Fruit fly (Drosophila melanogaster) whole organism: ENCODE results near the gene CG31681.

Experiments
- CG8478 ChIP-seq: fragments of >200 bp; optimal IDR thresholded peaks from 2 replicates; lab custom pipeline; 2018; ENCODE audit warnings: inconsistent platforms
- Dll ChIP-seq: fragments of >200 bp; optimal IDR thresholded peaks from 2 replicates; lab custom pipeline; 2017
- EcR ChIP-seq, 2 experiments: fragments of >200 bp; optimal IDR thresholded peaks; 2 replicates each; lab custom pipeline; 2017; ENCODE audit warnings: missing biosample characterization in 2 of 2, missing genetic modification characterization in 2 of 2, missing genetic modification reagents in 2 of 2
- pan ChIP-seq: fragments of >200 bp; optimal IDR thresholded peaks from 2 replicates; lab custom pipeline; 2017
- psq ChIP-seq: fragments of >200 bp; optimal IDR thresholded peaks from 2 replicates; lab custom pipeline; 2017
- usp ChIP-seq: fragments of >200 bp; optimal IDR thresholded peaks from 2 replicates; lab custom pipeline; 2017; ENCODE audit warnings: missing biosample characterization, missing genetic modification characterization, mixed read lengths

The CG31681 gene

DNA sequence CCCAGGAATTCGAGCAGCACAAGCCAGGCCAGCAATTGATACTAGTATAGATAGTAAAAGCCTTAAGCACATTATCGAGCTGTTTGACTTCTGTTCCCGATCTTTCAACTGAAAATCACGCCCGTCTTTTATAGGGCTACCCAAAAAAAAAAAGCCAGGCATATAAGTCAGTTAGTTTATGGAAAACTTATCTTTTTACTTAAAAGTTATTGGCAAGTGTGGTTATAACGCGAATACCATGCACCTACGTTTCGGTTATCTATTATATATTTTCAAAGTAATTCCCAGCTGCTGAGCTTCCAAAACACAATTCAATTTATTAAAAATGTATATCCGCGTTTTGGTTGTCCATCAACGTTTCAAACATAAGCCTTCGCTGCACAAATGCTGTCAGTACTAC lies at the start of gene CG31681:
TSS of gene CG31681 (minus strand) at position 101 of the 400 bp plus-strand sequence.
- no peak for TF ChIP-seq EcR (GFP tag; optimal IDR thresholded peaks at IDR 0.05; lab: Kevin White, UChicago)
- no peak for TF ChIP-seq CG8478 (lab: Kevin White, UChicago)

DNA sequence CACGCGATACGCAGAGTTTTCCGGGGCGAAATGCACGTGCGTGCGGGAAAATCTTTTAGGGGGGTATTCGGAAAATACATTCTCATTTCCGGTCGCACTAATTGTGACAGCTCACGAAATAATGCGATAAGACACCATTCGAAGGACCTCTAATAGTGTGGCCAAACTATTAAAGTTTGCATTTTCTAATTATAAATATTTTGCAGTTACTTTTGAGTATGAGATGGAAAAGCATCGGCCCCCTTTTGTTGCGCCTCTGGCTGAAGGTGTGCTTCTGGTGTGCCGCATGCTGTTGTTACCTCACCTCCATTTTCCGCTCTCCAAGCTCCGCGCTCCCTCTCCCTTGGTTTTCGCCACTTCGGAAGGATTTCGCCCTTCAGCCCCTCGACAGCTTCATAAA lies 27.5 kb upstream of the CG31681 start:
- TF ChIP-seq usp (no peak), CG8478 (lab: Kevin White, UChicago) (no peak), EcR (GFP tag; optimal IDR thresholded peaks at IDR 0.05; lab: Kevin White, UChicago) (no peak), psq (lab: Kevin White, UChicago) (no peak), pan (no peak), Dll (lab: Kevin White, UChicago) (no peak)

DNA sequence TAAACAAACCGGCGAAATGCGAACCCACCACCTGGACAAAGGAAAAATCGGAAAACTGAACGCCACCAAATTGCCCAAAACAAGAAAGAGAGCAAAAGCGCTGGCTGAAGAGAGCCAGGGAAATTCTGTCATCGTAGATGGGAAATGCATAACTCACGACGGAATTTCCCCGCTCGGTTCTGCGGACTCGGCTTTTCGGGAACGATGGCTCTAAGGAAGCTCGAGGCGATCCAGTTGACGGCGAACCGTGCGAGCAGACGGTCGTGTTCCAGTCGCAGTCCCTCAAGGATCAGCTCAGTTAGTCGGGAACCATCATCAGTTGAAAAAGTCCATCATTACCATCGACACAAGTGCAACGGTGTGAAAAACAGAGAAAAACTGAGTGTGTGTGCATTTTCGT lies 24.8 kb upstream of the CG31681 start, which contains the start of gene eys:
TSS of gene eys (plus strand) at position 232 of the 400 bp plus-strand sequence.
- TF ChIP-seq pan (no peak), EcR (GFP tag; optimal IDR thresholded peaks at IDR 0.05; lab: Kevin White, UChicago) (no peak), CG8478 (lab: Kevin White, UChicago) (no peak), Dll (lab: Kevin White, UChicago) (no peak), psq (lab: Kevin White, UChicago) (no peak), usp (no peak)

DNA sequence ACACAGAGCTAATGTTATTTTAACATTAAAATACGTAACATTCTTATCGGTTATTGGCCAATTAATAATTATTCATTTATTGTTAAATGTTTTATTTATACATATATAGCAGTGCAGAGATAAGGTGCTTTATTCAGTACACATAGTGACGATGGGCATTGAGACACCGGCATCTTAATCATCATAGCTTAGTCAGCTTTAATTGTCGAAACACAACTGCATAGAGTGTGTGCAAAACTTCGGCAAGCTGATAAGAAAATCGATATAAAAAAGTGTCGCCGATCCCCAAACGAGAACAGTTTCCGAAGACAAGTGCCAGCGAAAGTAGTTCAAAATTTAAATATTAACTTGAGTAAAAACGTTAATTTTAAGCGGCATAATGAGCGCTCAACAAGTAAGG lies 21.0 kb upstream of the CG31681 start, which contains the start of gene CG16995:
TSS of gene CG16995 (plus strand) at position 301 of the 400 bp plus-strand sequence.
- no peak for TF ChIP-seq CG8478 (lab: Kevin White, UChicago)
- TF ChIP-seq psq (lab: Kevin White, UChicago) = no peak
- no peak for TF ChIP-seq EcR (GFP tag; optimal IDR thresholded peaks at IDR 0.05; lab: Kevin White, UChicago)
- TF ChIP-seq pan = no peak
- no peak for TF ChIP-seq Dll (lab: Kevin White, UChicago)
- no peak for TF ChIP-seq usp

DNA sequence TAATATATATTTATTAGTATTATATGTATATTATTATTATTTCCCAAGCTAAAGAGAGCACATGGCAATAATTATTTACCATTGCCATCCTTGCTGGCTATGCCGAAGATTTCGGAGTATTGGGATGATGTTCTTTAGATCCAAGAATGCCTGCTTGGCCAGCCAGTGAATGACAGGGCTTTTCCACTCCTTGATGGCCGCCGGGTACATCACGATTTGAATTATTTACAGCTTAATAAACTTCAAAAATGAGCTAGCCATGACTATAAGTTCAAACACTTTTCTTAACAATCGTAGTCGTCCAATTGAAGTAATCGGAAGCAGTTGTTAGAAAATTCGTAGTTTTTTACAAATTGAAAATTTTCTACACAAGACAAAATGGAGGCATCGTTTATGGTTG lies 13.1 kb upstream of the CG31681 start, which contains the start of gene CG31949:
TSS of gene CG31949 (plus strand) at position 301 of the 400 bp plus-strand sequence.
- no peak for TF ChIP-seq usp
- no peak for TF ChIP-seq CG8478 (lab: Kevin White, UChicago)
- no peak for TF ChIP-seq Dll (lab: Kevin White, UChicago)
- TF ChIP-seq pan = no peak
- no peak for TF ChIP-seq EcR (GFP tag; optimal IDR thresholded peaks at IDR 0.05; lab: Kevin White, UChicago)
- no peak for TF ChIP-seq psq (lab: Kevin White, UChicago)

DNA sequence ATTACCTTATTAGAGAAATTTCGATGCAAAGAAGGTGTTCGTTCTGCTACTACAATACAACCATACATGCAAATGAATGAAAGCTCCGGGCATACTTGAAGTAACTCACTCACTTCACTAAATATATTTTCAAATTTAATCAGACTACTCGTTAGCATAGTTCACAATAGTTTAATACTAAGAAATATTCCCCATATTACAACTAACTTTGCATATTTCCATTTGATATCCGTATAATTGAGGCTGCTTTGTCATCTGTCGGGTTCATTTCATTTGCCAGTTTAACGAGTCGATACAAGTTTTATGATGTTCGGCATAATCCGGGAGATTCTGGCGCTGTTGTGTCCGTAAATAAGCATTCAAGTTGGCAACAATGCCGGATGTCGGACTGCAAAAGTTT lies 4.0 kb upstream of the CG31681 start, which contains the start of gene robl22E:
TSS of gene robl22E (minus strand) at position 101 of the 400 bp plus-strand sequence.
- no peak for TF ChIP-seq pan
- no peak for TF ChIP-seq EcR (GFP tag; optimal IDR thresholded peaks at IDR 0.05; lab: Kevin White, UChicago)
- TF ChIP-seq Dll (lab: Kevin White, UChicago) = no peak
- no peak for TF ChIP-seq usp
- no peak for TF ChIP-seq psq (lab: Kevin White, UChicago)
- TF ChIP-seq CG8478 (lab: Kevin White, UChicago) = no peak

DNA sequence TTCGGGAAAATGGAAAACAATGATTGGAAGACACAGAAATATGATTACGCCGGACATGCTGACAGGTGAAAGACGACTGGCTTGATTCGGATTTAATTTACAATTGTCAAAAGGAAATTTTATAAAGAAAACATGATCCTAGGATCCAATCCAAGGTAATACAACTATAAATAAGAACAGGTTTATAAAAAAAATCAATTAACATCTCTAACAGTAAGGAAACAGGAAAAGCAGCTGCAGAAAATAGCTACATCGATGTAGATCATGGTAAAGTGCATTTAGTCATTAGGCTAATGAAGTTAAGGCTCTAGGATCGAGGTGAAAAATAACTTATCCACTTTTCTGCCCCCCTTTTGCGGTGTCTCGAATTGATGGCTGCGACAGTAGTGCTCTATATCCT lies 2.6 kb upstream of the CG31681 start, which contains the start of gene CG17237:
TSS of gene CG17237 (minus strand) at position 101 of the 400 bp plus-strand sequence.
- TF ChIP-seq EcR (GFP tag; optimal IDR thresholded peaks at IDR 0.05; lab: Kevin White, UChicago) (no peak), psq (lab: Kevin White, UChicago) (no peak), pan (no peak), Dll (lab: Kevin White, UChicago) (no peak), CG8478 (lab: Kevin White, UChicago) (no peak), usp (no peak)

DNA sequence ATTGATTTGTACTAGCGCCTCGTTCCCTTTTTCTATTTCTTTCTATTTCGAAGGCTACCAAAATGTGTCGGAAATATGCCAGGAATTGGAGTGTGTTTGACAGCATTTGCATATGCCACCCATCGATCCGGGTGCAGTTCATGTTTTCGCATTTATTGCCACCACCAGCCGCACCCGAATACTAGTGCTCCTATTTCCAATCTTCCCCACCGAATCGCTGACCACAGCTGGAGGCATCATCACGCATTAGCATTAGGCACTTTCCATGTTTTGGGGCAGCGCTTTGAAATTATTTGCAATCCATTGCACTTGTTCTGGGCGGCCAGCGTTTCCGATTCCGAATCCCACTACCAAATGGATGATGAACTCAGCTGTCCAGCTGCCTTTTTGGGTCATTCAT lies 1.1 kb upstream of the CG31681 start, which contains the start of gene CG42658:
TSS of gene CG42658 (minus strand) at position 101 of the 400 bp plus-strand sequence.
- TF ChIP-seq usp (no peak), pan (no peak), CG8478 (lab: Kevin White, UChicago) (no peak), psq (lab: Kevin White, UChicago) (no peak)

DNA sequence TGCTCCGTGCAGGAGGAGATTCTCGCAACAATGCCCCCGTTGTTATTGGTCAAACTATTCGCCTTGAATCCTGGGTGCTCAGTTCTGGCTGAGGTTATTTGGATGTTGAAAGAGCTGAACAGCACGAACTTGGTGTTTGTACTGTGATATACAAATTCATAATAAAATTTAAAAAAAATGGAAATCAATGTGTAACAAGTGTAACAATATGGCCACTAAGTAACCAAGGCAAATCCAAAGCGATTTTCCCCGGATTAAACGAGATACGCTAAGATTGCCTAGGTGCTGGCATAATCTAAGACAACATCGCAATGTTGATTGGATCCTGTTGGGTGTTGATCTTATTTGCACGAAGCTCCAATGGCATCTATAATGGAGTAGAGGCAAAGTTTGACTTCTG lies 1.8 kb downstream of the CG31681 start, which contains the start of gene CG4271:
TSS of gene CG4271 (plus strand) at position 301 of the 400 bp plus-strand sequence.
- TF ChIP-seq usp (no peak), pan (no peak), EcR (GFP tag; optimal IDR thresholded peaks at IDR 0.05; lab: Kevin White, UChicago) (no peak), CG8478 (lab: Kevin White, UChicago) (no peak), Dll (lab: Kevin White, UChicago) (no peak)

DNA sequence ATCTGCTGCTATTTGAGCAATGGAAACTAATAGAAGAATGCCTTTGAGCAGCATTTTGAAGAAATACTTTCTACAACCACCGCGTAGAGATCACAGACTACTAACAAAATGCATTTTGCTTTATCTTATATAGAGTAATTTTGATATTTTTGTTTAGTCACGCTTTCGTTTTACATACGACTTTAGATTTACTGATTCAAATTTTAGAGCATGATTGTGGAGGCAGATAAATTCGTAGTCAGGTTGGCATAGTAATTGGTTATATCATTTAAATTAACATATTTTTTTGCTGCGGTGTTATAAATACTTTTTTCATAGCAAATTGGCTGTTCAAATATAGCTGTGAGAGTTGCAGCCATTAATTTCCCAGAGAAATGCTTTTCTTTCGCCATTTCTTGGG lies 17.6 kb downstream of the CG31681 start, which contains the start of gene CG17242:
TSS of gene CG17242 (minus strand) at position 101 of the 400 bp plus-strand sequence.
- TF ChIP-seq EcR (GFP tag; optimal IDR thresholded peaks at IDR 0.05; lab: Kevin White, UChicago) (no peak), pan (no peak), Dll (lab: Kevin White, UChicago) (no peak), CG8478 (lab: Kevin White, UChicago) (no peak), usp (no peak), psq (lab: Kevin White, UChicago) (no peak)

DNA sequence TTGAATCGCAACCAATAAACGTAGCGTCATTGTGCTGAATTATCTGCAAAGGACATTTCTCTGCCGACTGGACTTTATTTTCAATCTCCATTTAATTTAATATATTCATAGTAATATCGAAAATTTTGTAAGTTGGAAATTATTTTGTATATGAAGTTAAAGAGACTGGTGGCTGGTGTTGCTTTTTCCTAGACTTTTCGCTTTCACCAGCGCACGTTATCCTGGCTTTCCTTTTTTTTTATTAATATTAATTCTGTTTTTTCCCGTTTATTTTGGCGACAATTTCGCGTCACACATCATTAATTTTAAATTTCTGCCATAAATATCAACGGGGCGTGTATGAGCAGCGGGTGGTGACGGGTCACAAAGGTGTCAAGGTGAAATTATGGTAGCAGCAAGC lies 21.5 kb downstream of the CG31681 start, which contains the start of gene CG34049:
TSS of gene CG34049 (minus strand) at position 101 of the 400 bp plus-strand sequence.
- TF ChIP-seq pan (no peak), Dll (lab: Kevin White, UChicago) (no peak), CG8478 (lab: Kevin White, UChicago) (no peak), EcR (GFP tag; optimal IDR thresholded peaks at IDR 0.05; lab: Kevin White, UChicago) (no peak), usp (no peak), psq (lab: Kevin White, UChicago) (no peak)

DNA sequence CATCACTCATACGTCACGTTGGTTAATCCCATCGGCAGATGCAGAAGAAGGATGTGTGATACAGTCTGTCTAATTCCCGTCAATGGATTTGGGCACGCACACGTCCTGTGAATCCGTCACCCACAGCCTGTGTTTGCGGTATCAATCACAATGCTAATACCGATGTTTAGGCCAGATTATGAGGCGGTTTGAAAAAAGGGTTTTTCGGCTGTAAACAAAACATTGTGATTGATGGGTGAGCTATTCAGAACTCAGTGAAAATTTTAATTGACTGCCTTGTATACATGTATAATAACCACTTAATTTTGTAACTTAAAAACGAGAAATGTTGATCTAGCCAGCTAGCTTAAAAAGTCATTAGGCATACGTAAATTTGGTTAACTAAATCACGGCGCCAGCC lies 23.5 kb downstream of the CG31681 start, which contains the start of gene CG4270:
TSS of gene CG4270 (plus strand) at position 301 of the 400 bp plus-strand sequence.
- TF ChIP-seq pan = no peak
- no peak for TF ChIP-seq Dll (lab: Kevin White, UChicago)
- no peak for TF ChIP-seq usp
- no peak for TF ChIP-seq CG8478 (lab: Kevin White, UChicago)
- TF ChIP-seq psq (lab: Kevin White, UChicago) = no peak
- no peak for TF ChIP-seq EcR (GFP tag; optimal IDR thresholded peaks at IDR 0.05; lab: Kevin White, UChicago)
